Worm (Caenorhabditis elegans) whole organism, L4 larva: ENCODE data around the gene F46F2.5.

Experiments used
- D1046.2 ChIP-seq: fragments of 200-800 bp; sonication (Bioruptor generic); IDR thresholded peaks from 2 replicates; pipeline ENCODE4 v1.3.6; 2022; ENCODE audit warnings: missing genetic modification characterization, missing compliant biosample characterization
- F26F4.8 ChIP-seq: fragments of 200-800 bp; sonication (Bioruptor generic); conservative IDR thresholded peaks from 2 replicates; pipeline ENCODE4 v1.3.6; 2022; ENCODE audit warnings: missing genetic modification characterization, missing compliant biosample characterization
- F44E2.7 ChIP-seq: fragments of 200-800 bp; sonication (Bioruptor generic); IDR thresholded peaks from 2 replicates; pipeline ENCODE4 v2.1.2; 2022; ENCODE audit warnings: missing genetic modification characterization, missing compliant biosample characterization
- T20F7.1 ChIP-seq: fragments of 200-800 bp; sonication (Bioruptor generic); optimal IDR thresholded peaks from 2 replicates; lab custom pipeline; 2018; ENCODE audit warnings: mild to moderate bottlenecking, missing genetic modification characterization, missing compliant biosample characterization
- T26A8.4 ChIP-seq: fragments of 200-800 bp; sonication (Bioruptor generic); IDR thresholded peaks from 2 replicates; pipeline ENCODE4 v1.3.6; 2022; ENCODE audit warnings: missing genetic modification characterization, missing compliant biosample characterization
- Y105C5A.15 ChIP-seq: fragments of 200-800 bp; sonication (Bioruptor generic); IDR thresholded peaks from 2 replicates; pipeline ENCODE4 v1.3.6; 2022; ENCODE audit warnings: missing genetic modification characterization, missing compliant biosample characterization
- ZK546.5 ChIP-seq, 2 experiments: sonication (generic microtip); optimal IDR thresholded peaks; 2 replicates each; lab custom pipeline; 2017; ENCODE audit warnings: missing biosample characterization in 2 of 2, missing genetic modification characterization in 2 of 2
- aly-2 ChIP-seq: sonication (generic microtip); optimal IDR thresholded peaks from 2 replicates; lab custom pipeline; 2018; ENCODE audit warnings: missing biosample characterization, missing genetic modification characterization
- ama-1 ChIP-seq: fragments of 150-350 bp; optimal IDR thresholded peaks from 2 replicates; lab custom pipeline; 2014; ENCODE audit warnings: inconsistent platforms, mixed read lengths
- arid-1 ChIP-seq: fragments of 200-800 bp; sonication (Bioruptor generic); conservative IDR thresholded peaks from 2 replicates; pipeline ENCODE4 v1.3.6; 2022; ENCODE audit warnings: missing genetic modification reagents, missing genetic modification characterization, missing compliant biosample characterization
- attf-4 ChIP-seq: sonication (generic microtip); optimal IDR thresholded peaks from 3 replicates; lab custom pipeline; 2017; ENCODE audit warnings: missing biosample characterization, missing genetic modification characterization
- ceh-28 ChIP-seq: fragments of 150-350 bp; optimal IDR thresholded peaks from 2 replicates; lab custom pipeline; 2014; ENCODE audit warnings: missing biosample characterization, missing genetic modification reagents, missing genetic modification characterization
- daf-12 ChIP-seq: fragments of 150-350 bp; optimal IDR thresholded peaks from 2 replicates; lab custom pipeline; 2014; ENCODE audit warnings: missing biosample characterization, missing genetic modification reagents, missing genetic modification characterization
- daf-8 ChIP-seq: fragments of 200-800 bp; sonication (Bioruptor generic); IDR thresholded peaks from 2 replicates; pipeline ENCODE4 v1.3.6; 2022; ENCODE audit warnings: missing genetic modification characterization, missing compliant biosample characterization
- dmd-8 ChIP-seq: fragments of 200-800 bp; sonication (Bioruptor generic); IDR thresholded peaks from 2 replicates; pipeline ENCODE4 v1.3.6; 2022; ENCODE audit warnings: missing genetic modification characterization, missing compliant biosample characterization
- dmd-9 ChIP-seq: fragments of 200-800 bp; sonication (Bioruptor generic); IDR thresholded peaks from 2 replicates; pipeline ENCODE4 v1.3.6; 2022; ENCODE audit warnings: missing genetic modification reagents, missing genetic modification characterization, missing compliant biosample characterization
- dpl-1 ChIP-seq: fragments of 150-350 bp; optimal IDR thresholded peaks from 2 replicates; lab custom pipeline; 2014; ENCODE audit warnings: missing biosample characterization, missing genetic modification reagents, missing genetic modification characterization
- egl-43 ChIP-seq: fragments of 200-800 bp; sonication (Bioruptor generic); IDR thresholded peaks from 2 replicates; pipeline ENCODE4 v1.3.6; 2022; ENCODE audit warnings: missing genetic modification reagents, missing genetic modification characterization, missing compliant biosample characterization
- hif-1 ChIP-seq, 2 experiments: sonication (generic microtip); optimal IDR thresholded peaks; 2 replicates each; lab custom pipeline; 2016 to 2017; ENCODE audit warnings: missing compliant biosample characterization in 2 of 2, missing genetic modification characterization in 2 of 2, missing genetic modification reagents in 2 of 2, missing genotype in 2 of 2, mild to moderate bottlenecking in 1 of 2
- hlh-11 ChIP-seq: fragments of 200-800 bp; sonication (Bioruptor generic); optimal IDR thresholded peaks from 2 replicates; lab custom pipeline; 2018; ENCODE audit warnings: mild to moderate bottlenecking, missing genetic modification characterization, missing compliant biosample characterization
- hlh-30 ChIP-seq: sonication (generic microtip); optimal IDR thresholded peaks from 2 replicates; lab custom pipeline; 2017; ENCODE audit warnings: antibody characterized with exemption, mild to moderate bottlenecking, missing genetic modification characterization, missing compliant biosample characterization; ENCODE audit not compliant: insufficient read depth
- hmg-1.1 ChIP-seq: fragments of 200-800 bp; sonication (Bioruptor generic); IDR thresholded peaks from 2 replicates; pipeline ENCODE4 v1.3.6; 2022; ENCODE audit warnings: missing genetic modification reagents, missing genetic modification characterization, missing compliant biosample characterization
- lim-7 ChIP-seq: fragments of 200-800 bp; sonication (Bioruptor generic); IDR thresholded peaks from 2 replicates; pipeline ENCODE4 v1.3.6; 2022; ENCODE audit warnings: missing genetic modification characterization, missing compliant biosample characterization
- lin-15B ChIP-seq: fragments of 150-350 bp; sonication (generic microtip); optimal IDR thresholded peaks from 3 replicates; lab custom pipeline; 2014; ENCODE audit warnings: missing biosample characterization, missing genetic modification characterization
- lin-29 ChIP-seq: fragments of 200-800 bp; sonication (Bioruptor generic); IDR thresholded peaks from 2 replicates; pipeline ENCODE4 v1.3.6; 2022; ENCODE audit warnings: missing genetic modification reagents, missing genetic modification characterization, missing compliant biosample characterization
- lin-38 ChIP-seq: fragments of 200-800 bp; sonication (Bioruptor generic); IDR thresholded peaks from 2 replicates; pipeline ENCODE4 v1.3.6; 2022; ENCODE audit warnings: missing genetic modification reagents, missing genetic modification characterization, missing compliant biosample characterization
- lin-39 ChIP-seq: fragments of 150-350 bp; optimal IDR thresholded peaks from 2 replicates; lab custom pipeline; 2014; ENCODE audit warnings: missing biosample characterization, missing genetic modification reagents, missing genetic modification characterization
- lir-3 ChIP-seq: sonication (generic microtip); optimal IDR thresholded peaks from 2 replicates; lab custom pipeline; 2016; ENCODE audit warnings: mild to moderate bottlenecking, missing genetic modification characterization, missing compliant biosample characterization
- lsy-2 ChIP-seq, 2 experiments: fragments of 150-350 bp in 1 of 2; sonication (generic microtip) in 1 of 2; optimal IDR thresholded peaks; 2 replicates each; lab custom pipeline; 2014 to 2017; ENCODE audit warnings: missing biosample characterization in 2 of 2, missing genetic modification characterization in 2 of 2
- mdl-1 ChIP-seq, 2 experiments: fragments of 150-350 bp in 1 of 2; sonication (generic microtip) in 1 of 2; optimal IDR thresholded peaks; 2 replicates each; lab custom pipeline; 2014 to 2017; ENCODE audit warnings: missing biosample characterization in 2 of 2, missing genetic modification characterization in 2 of 2
- mep-1 ChIP-seq: fragments of 150-350 bp; sonication (generic microtip); optimal IDR thresholded peaks from 3 replicates; lab custom pipeline; 2014; ENCODE audit warnings: missing biosample characterization, missing genetic modification characterization
- nhr-10 ChIP-seq: fragments of 150-350 bp; optimal IDR thresholded peaks from 2 replicates; lab custom pipeline; 2014; ENCODE audit warnings: missing biosample characterization, missing genetic modification characterization
- nhr-102 ChIP-seq: sonication (generic microtip); optimal IDR thresholded peaks from 2 replicates; lab custom pipeline; 2016; ENCODE audit warnings: mild to moderate bottlenecking, missing genetic modification characterization, moderate library complexity, missing compliant biosample characterization
- nhr-48 ChIP-seq: sonication (generic microtip); optimal IDR thresholded peaks from 2 replicates; lab custom pipeline; 2016; ENCODE audit warnings: mild to moderate bottlenecking, missing genetic modification characterization, missing compliant biosample characterization
- nhr-6 ChIP-seq: fragments of 150-350 bp; optimal IDR thresholded peaks from 2 replicates; lab custom pipeline; 2014; ENCODE audit warnings: missing biosample characterization, missing genetic modification characterization
- nhr-77 ChIP-seq: fragments of 150-350 bp; optimal IDR thresholded peaks from 2 replicates; lab custom pipeline; 2014; ENCODE audit warnings: missing biosample characterization, missing genetic modification characterization
- php-3 ChIP-seq: fragments of 200-800 bp; sonication (Bioruptor generic); IDR thresholded peaks from 2 replicates; pipeline ENCODE4 v1.3.6; 2022; ENCODE audit warnings: missing genetic modification reagents, missing genetic modification characterization, missing compliant biosample characterization
- pqm-1 ChIP-seq: sonication (generic microtip); optimal IDR thresholded peaks from 2 replicates; lab custom pipeline; 2017; ENCODE audit warnings: missing biosample characterization, missing genetic modification characterization
- saeg-2 ChIP-seq: fragments of 200-800 bp; sonication (Bioruptor generic); IDR thresholded peaks from 2 replicates; pipeline ENCODE4 v1.3.6; 2022; ENCODE audit warnings: missing genetic modification reagents, missing genetic modification characterization, missing compliant biosample characterization
- sdz-12 ChIP-seq: fragments of 200-800 bp; sonication (Bioruptor generic); optimal IDR thresholded peaks from 2 replicates; lab custom pipeline; 2018; ENCODE audit warnings: mild to moderate bottlenecking, missing genetic modification characterization, missing compliant biosample characterization
- skn-1 ChIP-seq: fragments of 150-350 bp; optimal IDR thresholded peaks from 2 replicates; lab custom pipeline; 2014; ENCODE audit warnings: missing biosample characterization, missing genetic modification characterization
- snpc-4 ChIP-seq: fragments of 150-350 bp; optimal IDR thresholded peaks from 2 replicates; lab custom pipeline; 2014; ENCODE audit warnings: missing biosample characterization, missing genetic modification characterization
- spr-3 ChIP-seq: fragments of 200-800 bp; sonication (Bioruptor generic); optimal IDR thresholded peaks from 2 replicates; lab custom pipeline; 2018; ENCODE audit warnings: mild to moderate bottlenecking, missing genetic modification characterization, missing compliant biosample characterization
- tag-97 ChIP-seq: fragments of 200-800 bp; sonication (Bioruptor generic); IDR thresholded peaks from 2 replicates; pipeline ENCODE4 v1.3.6; 2022; ENCODE audit warnings: missing genetic modification characterization, missing compliant biosample characterization
- tra-1 ChIP-seq: fragments of 200-800 bp; sonication (Bioruptor generic); IDR thresholded peaks from 2 replicates; pipeline ENCODE4 v1.3.6; 2022; ENCODE audit warnings: missing genetic modification reagents, missing genetic modification characterization, missing compliant biosample characterization
- unc-130 ChIP-seq: sonication (generic microtip); optimal IDR thresholded peaks from 2 replicates; lab custom pipeline; 2016; ENCODE audit warnings: missing genetic modification reagents, missing genetic modification characterization, missing compliant biosample characterization
- unc-39 ChIP-seq: sonication (generic microtip); optimal IDR thresholded peaks from 2 replicates; lab custom pipeline; 2017; ENCODE audit warnings: missing biosample characterization, missing genetic modification characterization
- unc-62 ChIP-seq, 3 experiments: fragments of 150-350 bp in 1 of 3; sonication (generic microtip); optimal IDR thresholded peaks in 2 of 3; peaks in 1 of 3; 1 replicate in 1 of 3; 2 replicates in 2 of 3; lab custom pipeline; 2014 to 2017; ENCODE audit warnings: missing biosample characterization in 3 of 3, missing genetic modification characterization in 3 of 3, missing genetic modification reagents in 3 of 3, missing genotype in 1 of 3
- zfp-2 ChIP-seq: sonication (generic microtip); optimal IDR thresholded peaks from 2 replicates; lab custom pipeline; 2016; ENCODE audit warnings: mild to moderate bottlenecking, missing genetic modification characterization, missing compliant biosample characterization
- zip-11 ChIP-seq: fragments of 200-800 bp; sonication (Bioruptor generic); IDR thresholded peaks from 2 replicates; pipeline ENCODE4 v1.3.6; 2022; ENCODE audit warnings: missing genetic modification characterization, missing compliant biosample characterization
- zip-2 ChIP-seq: fragments of 150-350 bp; optimal IDR thresholded peaks from 2 replicates; lab custom pipeline; 2014; ENCODE audit warnings: missing biosample characterization, missing genetic modification characterization
- ztf-7 ChIP-seq: fragments of 150-350 bp; optimal IDR thresholded peaks from 2 replicates; lab custom pipeline; 2014; ENCODE audit warnings: missing biosample characterization, missing genetic modification characterization

F46F2.5 gene

DNA sequence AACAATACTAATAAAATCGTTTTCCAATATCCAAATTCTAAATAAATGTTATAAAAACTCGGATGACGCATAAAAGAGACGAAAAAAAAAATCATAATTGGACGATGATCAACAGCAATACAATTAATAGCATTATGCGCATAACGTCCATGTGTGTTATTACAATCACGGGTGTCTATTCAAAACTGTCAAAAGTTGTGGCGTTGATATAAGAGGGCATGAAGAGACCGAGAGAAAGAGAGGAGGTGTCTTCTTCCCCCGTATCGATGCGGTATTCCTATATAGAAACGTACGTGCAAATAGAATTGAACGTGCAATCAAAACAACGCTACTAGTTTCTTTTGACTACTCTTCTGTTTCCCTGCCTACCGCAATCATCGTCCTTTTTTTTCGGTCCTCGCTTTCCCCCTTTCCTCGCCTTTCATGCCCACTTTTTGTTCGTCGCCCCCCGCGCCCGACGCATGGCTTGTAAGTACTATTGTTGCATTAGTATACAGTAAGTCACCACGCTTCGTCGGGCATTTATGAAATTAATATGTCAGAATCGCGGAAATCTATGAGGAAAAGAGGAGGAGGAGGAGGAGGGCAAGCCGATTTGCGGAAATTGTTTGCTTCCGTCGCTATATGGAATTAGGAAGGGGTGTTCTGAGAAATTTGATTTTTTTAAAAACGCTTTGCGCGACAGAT, 40.5 kb upstream of the F46F2.5 start (continued):
- TF ChIP-seq pqm-1 (tag; lab: Kevin White, UChicago), result peak; percentile 20
- TF ChIP-seq dpl-1 (GFP tag; lab: Kevin White, UChicago), result no peak
- no peak for TF ChIP-seq snpc-4 (tag; lab: Kevin White, UChicago)
- no peak for TF ChIP-seq aly-2 (tag; lab: Kevin White, UChicago)
- TF ChIP-seq unc-39 (tag; lab: Kevin White, UChicago), result no peak
- TF ChIP-seq hif-1 (tag; optimal IDR thresholded peaks at IDR 0.05; lab: Kevin White, UChicago), result peak in 1 of 2 experiments; percentile 68
- no peak for TF ChIP-seq lin-39 (tag; lab: Kevin White, UChicago)
- peak; percentile 10 for TF ChIP-seq nhr-48 (tag; lab: Kevin White, UChicago)
- TF ChIP-seq lin-15B (tag; lab: Kevin White, UChicago), result no peak
- no peak for TF ChIP-seq ZK546.5 (tag; optimal IDR thresholded peaks at IDR 0.05; lab: Kevin White, UChicago)
- TF ChIP-seq hmg-1.1 (GFP tag; lab: Robert Waterston, UW), result no peak
- no peak for TF ChIP-seq zfp-2
- no peak for TF ChIP-seq unc-130 (GFP tag; lab: Kevin White, UChicago)
- TF ChIP-seq F44E2.7 (GFP tag; lab: Robert Waterston, UW), result no peak
- TF ChIP-seq skn-1 (tag; lab: Kevin White, UChicago), result no peak
- TF ChIP-seq daf-12 (tag; lab: Kevin White, UChicago), result no peak
- peak; percentile 22 for TF ChIP-seq mep-1 (tag; lab: Kevin White, UChicago)
- TF ChIP-seq zip-11 (GFP tag; lab: Robert Waterston, UW), result no peak
- no peak for TF ChIP-seq unc-62 (GFP tag; optimal IDR thresholded peaks at IDR 0.05 in 1 of 2; lab: Kevin White, UChicago)
- TF ChIP-seq unc-62 (tag; optimal IDR thresholded peaks at IDR 0.05; lab: Kevin White, UChicago), result no peak
- peak; percentile 8 for TF ChIP-seq nhr-77 (tag; lab: Kevin White, UChicago)
- TF ChIP-seq hlh-30 (tag; lab: Kevin White, UChicago), result peak; percentile 70
- no peak for TF ChIP-seq php-3 (GFP tag; lab: Robert Waterston, UW)
- no peak for TF ChIP-seq lin-38 (GFP tag; lab: Robert Waterston, UW)
- TF ChIP-seq attf-4 (tag; lab: Kevin White, UChicago), result no peak
- peak in 1 of 2 experiments; percentile 40 for TF ChIP-seq lsy-2 (tag; optimal IDR thresholded peaks at IDR 0.05; lab: Kevin White, UChicago)
- TF ChIP-seq lin-29 (GFP tag; lab: Robert Waterston, UW), result no peak
- TF ChIP-seq mdl-1 (tag; optimal IDR thresholded peaks at IDR 0.05; lab: Kevin White, UChicago), result peak in 1 of 2 experiments; percentile 39
- TF ChIP-seq tra-1 (GFP tag; lab: Robert Waterston, UW), result 0 out of 2 replicates have a peak, but pooled peaks have one; percentile 15
- no peak for TF ChIP-seq daf-8
- no peak for TF ChIP-seq T26A8.4 (GFP tag; lab: Robert Waterston, UW)
- TF ChIP-seq egl-43 (GFP tag; lab: Robert Waterston, UW), result no peak
- no peak for TF ChIP-seq saeg-2 (GFP tag; lab: Robert Waterston, UW)
- no peak for TF ChIP-seq lim-7
- TF ChIP-seq dmd-8, result no peak
- no peak for TF ChIP-seq spr-3
- no peak for TF ChIP-seq nhr-10 (tag; lab: Kevin White, UChicago)
- no peak for TF ChIP-seq nhr-102 (tag; lab: Kevin White, UChicago)
- no peak for TF ChIP-seq Y105C5A.15 (GFP tag; lab: Robert Waterston, UW)
- no peak for TF ChIP-seq zip-2 (tag; lab: Kevin White, UChicago)
- TF ChIP-seq tag-97, result no peak
- peak; percentile 0 for TF ChIP-seq nhr-6 (tag; lab: Kevin White, UChicago)
- peak; percentile 19 for TF ChIP-seq T20F7.1 (GFP tag; lab: Kevin White, UChicago)
- TF ChIP-seq ztf-7, result peak; percentile 46
- TF ChIP-seq arid-1 (GFP tag; lab: Robert Waterston, UW), result no peak
- no peak for TF ChIP-seq ama-1 (lab: Kevin White, UChicago)
- TF ChIP-seq sdz-12, result no peak
- TF ChIP-seq ceh-28, result no peak
- TF ChIP-seq F26F4.8, result no peak
- TF ChIP-seq dmd-9 (GFP tag; lab: Robert Waterston, UW), result no peak
- TF ChIP-seq lir-3 (tag; lab: Kevin White, UChicago), result no peak
- TF ChIP-seq D1046.2 (GFP tag; lab: Robert Waterston, UW), result no peak
- TF ChIP-seq hlh-11, result peak; percentile 59
